Worm (Caenorhabditis elegans) whole organism, dauer: ENCODE results near the gene F16F9.4.

Experiments
- unc-62 ChIP-seq: sonication (generic microtip); optimal IDR thresholded peaks from 2 replicates; lab custom pipeline; 2017; ENCODE audit warnings: missing biosample characterization, missing genetic modification reagents, missing genetic modification characterization

The F16F9.4 gene

ce11 chrX:8475142-8475541, 12.0 kb upstream of the F16F9.4 start:
- TF ChIP-seq unc-62 (GFP tag; lab: Kevin White, UChicago), result no peak

DNA sequence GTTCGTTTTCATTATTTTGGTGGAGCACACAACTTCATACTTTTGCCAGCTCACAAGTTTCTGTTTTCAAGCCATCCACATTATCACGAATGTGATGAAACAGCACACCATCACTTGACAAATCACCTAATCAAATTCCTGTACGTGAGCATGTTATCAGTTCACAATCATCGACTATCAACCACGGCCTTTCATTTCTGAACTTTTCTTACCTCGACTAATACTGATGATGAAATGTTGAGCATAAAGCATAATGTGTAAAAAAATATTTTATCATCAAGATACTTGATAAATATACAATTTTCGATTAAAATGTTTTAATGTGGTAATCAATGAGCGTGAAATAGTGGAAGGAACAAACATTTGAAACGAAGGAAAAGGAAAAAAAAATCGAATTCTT, 10.3 kb upstream of the F16F9.4 start:
- TF ChIP-seq unc-62 (GFP tag; lab: Kevin White, UChicago), result no peak

DNA sequence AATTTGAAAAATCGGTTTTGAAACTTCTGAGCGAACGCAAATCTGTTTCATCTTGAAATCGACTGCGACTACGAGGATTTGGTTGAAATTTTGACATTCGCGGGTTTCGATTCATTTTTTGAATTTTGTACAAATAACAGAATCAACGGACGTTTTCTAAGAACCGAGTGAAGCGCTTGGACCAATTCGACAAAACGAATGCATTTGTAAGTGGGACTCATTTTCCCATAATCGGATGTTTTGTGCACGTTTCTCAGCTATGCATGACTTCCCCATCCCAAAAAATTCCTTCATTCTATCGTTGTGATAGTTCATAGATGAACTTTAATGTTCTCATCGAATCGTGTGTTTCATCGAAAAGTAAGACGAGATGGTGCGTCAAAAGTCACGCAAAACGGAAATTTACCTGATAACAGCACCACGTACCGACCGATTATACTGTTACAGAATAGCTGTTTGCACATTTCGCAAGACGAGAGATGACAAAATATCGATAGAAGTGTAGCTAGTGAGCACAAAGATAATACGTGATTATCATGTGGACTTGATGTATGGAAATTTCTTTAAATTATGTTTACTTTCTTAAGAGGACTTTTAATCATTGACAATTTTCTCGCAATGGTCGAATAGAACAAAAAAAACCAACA, 7.1 kb upstream of the F16F9.4 start, which contains the start of gene mec-10:
TSS of gene mec-10 (minus strand) at position 189 of the 647 bp plus-strand sequence.
- TF ChIP-seq unc-62 (GFP tag; lab: Kevin White, UChicago), result no peak

ce11 chrX:8463889-8464444, 807 bp upstream of the F16F9.4 start:
- no peak for TF ChIP-seq unc-62 (GFP tag; lab: Kevin White, UChicago)

ce11 chrX:8460958-8461357, 2.2 kb downstream of the F16F9.4 start:
- TF ChIP-seq unc-62 (GFP tag; lab: Kevin White, UChicago), result no peak

DNA sequence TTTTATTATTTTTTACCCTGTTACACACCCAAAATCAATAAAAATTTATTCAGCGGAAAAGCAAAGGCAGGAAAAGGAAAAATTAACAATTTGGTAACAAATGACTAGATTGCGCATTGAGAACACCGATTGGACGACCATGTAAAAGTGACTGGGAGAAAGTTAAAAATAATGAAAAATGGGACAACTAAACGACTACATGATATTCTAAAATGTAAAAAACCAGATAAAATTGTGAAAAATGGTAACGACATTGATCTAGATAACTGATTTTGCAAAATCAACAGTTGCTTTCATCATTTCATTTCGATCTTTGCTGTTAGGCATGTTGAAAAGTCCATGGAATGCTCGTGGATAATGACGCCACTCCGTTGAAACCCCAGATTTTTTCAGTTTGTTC, 3.4 kb downstream of the F16F9.4 start:
- no peak for TF ChIP-seq unc-62 (GFP tag; lab: Kevin White, UChicago)

DNA sequence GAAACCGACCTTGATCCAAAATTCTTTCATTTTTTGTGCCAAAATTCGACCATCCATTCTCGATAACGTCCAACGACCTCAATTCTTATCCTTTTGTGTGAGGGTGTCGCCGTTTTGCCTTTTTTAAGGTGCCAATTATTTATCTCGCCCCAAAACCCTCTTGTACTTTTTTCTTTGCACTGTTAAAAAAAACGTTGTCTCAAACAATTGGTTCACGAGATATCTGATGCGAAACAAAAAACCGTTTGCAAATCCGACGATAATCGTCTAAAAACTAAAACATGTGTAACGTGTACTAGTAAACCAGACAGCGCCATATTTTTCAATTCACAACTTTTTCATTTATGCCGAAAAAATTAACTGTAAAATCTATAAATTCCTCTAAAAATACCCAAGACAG, 5.8 kb downstream of the F16F9.4 start, which contains the start of gene F16F9.3:
TSS of gene F16F9.3 (plus strand) at position 301 of the 400 bp plus-strand sequence.
- TF ChIP-seq unc-62 (GFP tag; lab: Kevin White, UChicago), result no peak

DNA sequence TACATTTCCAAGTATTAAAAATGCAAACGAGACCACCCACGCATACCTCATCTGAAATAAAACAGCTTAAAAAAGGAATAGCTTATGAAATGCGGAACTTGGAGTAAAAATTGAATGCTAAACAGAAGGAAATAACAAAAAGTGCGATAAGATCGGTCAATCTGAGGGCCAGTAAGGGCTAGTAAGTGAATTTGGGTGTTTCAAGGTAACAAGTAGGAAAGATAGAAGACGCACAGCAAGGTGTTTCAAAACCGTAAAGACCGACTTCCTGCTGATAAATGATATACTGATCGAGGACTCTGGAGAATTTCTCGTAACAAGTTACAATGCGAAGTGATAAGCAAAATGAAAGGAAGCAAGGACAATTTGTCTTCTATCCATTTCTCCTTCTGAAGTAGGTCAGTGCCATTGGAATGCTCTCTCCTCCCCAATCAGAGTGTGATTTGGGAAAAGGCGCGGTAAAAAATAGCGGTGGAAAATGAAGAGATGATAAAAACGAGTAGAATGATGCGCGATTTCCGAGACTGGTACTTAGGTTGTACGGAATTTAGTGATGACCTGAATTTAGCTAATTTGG, 7.5 kb downstream of the F16F9.4 start, which contains the start of gene dpy-6:
TSS of gene dpy-6 (minus strand) at position 51 of the 577 bp plus-strand sequence.
- no peak for TF ChIP-seq unc-62 (GFP tag; lab: Kevin White, UChicago)

- no peak for TF ChIP-seq unc-62 (GFP tag; lab: Kevin White, UChicago)
Measured at ce11 chrX:8446108-8446507, 17.1 kb downstream of the F16F9.4 start, which contains the start of gene F16F9.1. F16F9.1 (plus strand) TSS chrX:8446408.

DNA sequence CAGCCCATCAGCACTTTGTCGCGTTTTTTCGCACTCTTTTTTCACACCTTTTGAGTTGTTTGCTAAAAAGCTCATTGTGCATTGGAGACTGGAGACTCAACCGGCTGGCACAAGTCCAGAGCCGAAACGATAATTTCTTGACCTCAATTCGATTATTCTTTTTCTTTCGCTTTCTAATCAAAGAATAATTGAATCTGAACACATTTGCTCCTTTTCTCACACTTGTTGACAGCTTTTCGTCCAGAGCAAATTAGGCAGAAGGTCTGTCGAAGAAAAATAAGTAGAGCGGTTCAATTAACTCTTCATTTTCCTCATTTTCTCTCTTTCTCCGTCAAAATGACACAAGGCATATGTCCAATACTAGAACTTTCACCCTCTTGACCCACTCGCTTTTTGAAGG, 18.2 kb downstream of the F16F9.4 start:
- no peak for TF ChIP-seq unc-62 (GFP tag; lab: Kevin White, UChicago)

DNA sequence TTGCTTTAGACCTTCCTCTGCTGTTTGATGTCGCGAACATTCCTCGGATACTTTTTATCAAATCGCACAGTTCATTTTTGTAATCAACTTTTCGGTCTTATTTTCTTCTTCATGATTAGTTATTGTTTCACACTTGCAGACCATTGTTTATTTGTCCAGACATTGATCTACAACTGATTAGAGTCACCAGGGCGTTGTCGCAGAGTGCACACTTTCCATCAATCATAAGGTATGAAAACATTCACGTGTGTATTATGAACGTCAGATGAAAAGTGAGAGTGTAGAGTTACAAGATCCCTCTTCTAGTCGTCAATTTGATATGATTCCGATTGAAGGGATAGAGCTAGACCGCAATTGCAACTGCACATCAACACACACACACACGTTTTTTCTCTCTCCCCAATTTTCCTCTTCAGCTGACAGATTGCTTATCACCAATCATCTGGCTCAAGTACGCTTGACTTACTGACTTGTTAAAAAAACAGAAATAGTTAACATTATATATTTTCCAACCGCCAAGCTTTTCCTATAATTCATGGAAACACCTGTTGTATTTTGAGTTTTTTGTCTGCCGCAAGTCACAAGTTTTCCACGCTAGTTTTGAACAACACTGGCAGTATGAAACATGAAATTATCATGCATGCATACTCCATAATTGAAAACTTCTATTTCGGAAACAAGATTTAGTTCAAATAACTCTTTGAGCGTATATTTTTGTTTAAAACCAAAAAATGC, 23.0 kb downstream of the F16F9.4 start:
- TF ChIP-seq unc-62 (GFP tag; lab: Kevin White, UChicago), result no peak

DNA sequence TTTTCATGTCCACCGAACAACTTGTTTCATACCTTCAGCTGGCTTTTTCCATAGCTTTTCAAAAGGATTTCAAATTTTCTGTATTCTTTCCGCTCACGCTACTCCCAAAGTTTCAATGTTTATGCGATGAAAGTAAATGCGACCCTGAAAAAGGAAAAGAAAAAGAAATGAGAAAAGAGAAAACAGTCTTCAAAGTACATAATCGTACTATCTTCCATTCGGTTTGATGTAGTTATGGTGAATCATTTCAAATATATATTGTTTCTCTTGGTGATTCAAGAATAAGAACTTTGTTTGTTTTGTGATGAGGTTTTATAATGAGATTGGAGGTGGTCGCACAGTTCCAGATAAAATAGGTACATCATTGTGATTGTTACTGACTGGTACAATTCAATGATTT, 24.4 kb downstream of the F16F9.4 start:
- TF ChIP-seq unc-62 (GFP tag; lab: Kevin White, UChicago), result no peak

DNA sequence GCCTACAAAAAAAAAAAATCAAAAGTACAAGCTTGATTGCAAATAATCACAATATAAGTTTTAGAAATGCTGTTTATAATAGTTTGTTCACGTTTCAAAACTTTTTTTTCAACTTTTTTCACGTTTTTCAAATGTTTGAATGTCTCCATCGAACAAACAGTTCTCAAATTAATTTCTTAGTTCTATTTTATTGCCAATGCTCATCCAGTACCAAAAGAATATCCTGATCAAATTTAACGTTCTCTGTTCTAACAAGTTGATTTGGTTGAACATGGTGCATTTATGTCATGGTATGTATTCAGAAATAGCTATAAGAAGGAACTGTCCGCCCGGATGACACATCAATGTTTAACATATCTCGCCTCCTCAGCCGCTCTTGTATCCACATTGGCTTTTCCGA, 30.8 kb downstream of the F16F9.4 start, which contains the start of gene kin-9:
TSS of gene kin-9 (plus strand) at position 301 of the 400 bp plus-strand sequence.
- no peak for TF ChIP-seq unc-62 (GFP tag; lab: Kevin White, UChicago)

ce11 chrX:8429503-8429902, 33.7 kb downstream of the F16F9.4 start:
- no peak for TF ChIP-seq unc-62 (GFP tag; lab: Kevin White, UChicago)

ce11 chrX:8428319-8428888, 34.8 kb downstream of the F16F9.4 start, which contains the start of gene F08F1.3:
F08F1.3 (plus strand) TSS chrX:8428838.
- no peak for TF ChIP-seq unc-62 (GFP tag; lab: Kevin White, UChicago)
